Fruit fly (Drosophila melanogaster) whole organism, embryonic: ENCODE results near the gene Scgbeta.

Experiments used
- Aef1 ChIP-seq: fragments of 200-800 bp; sonication (Bioruptor generic); IDR thresholded peaks from 3 replicates; pipeline ENCODE4 v1.3.6; 2022; ENCODE audit warnings: missing biosample characterization, missing genetic modification characterization
- CG10366 ChIP-seq: fragments of 200-800 bp; sonication (Bioruptor generic); IDR thresholded peaks from 2 replicates; pipeline ENCODE4 v1.3.6; 2022; ENCODE audit warnings: missing biosample characterization, missing genetic modification characterization
- CG11398 ChIP-seq: fragments of 200-800 bp; sonication (Bioruptor generic); optimal IDR thresholded peaks from 2 replicates; lab custom pipeline; 2016; ENCODE audit warnings: missing biosample characterization, missing genetic modification characterization
- CG12942 ChIP-seq: fragments of 200-800 bp; sonication (Bioruptor generic); optimal IDR thresholded peaks from 3 replicates; lab custom pipeline; 2016; ENCODE audit warnings: missing biosample characterization, missing genetic modification characterization
- CG14965 ChIP-seq: fragments of 200-800 bp; sonication (Bioruptor generic); optimal IDR thresholded peaks from 2 replicates; lab custom pipeline; 2016; ENCODE audit warnings: missing biosample characterization, missing genetic modification characterization, borderline replicate concordance
- CG2129 ChIP-seq: fragments of 200-800 bp; sonication (Bioruptor generic); IDR thresholded peaks from 2 replicates; pipeline ENCODE4 v1.3.6; 2022; ENCODE audit warnings: missing biosample characterization, missing genetic modification characterization; ENCODE audit not compliant: partially characterized antibody
- CG33213 ChIP-seq: fragments of 200-800 bp; sonication (Bioruptor generic); optimal IDR thresholded peaks from 3 replicates; lab custom pipeline; 2016; ENCODE audit warnings: missing biosample characterization, missing genetic modification characterization
- CG4360 ChIP-seq: fragments of 200-800 bp; sonication (Bioruptor generic); IDR thresholded peaks from 2 replicates; pipeline ENCODE4 v1.3.6; 2022; ENCODE audit warnings: missing biosample characterization, missing genetic modification characterization
- CG4617 ChIP-seq: fragments of 200-800 bp; sonication (Bioruptor generic); optimal IDR thresholded peaks from 3 replicates; lab custom pipeline; 2016; ENCODE audit warnings: missing biosample characterization, missing genetic modification characterization, borderline replicate concordance
- CG6689 ChIP-seq: fragments of 200-800 bp; sonication (Bioruptor generic); IDR thresholded peaks from 2 replicates; pipeline ENCODE4 v1.3.6; 2022; ENCODE audit warnings: missing biosample characterization, missing genetic modification characterization
- CG7357 ChIP-seq: fragments of 200-800 bp; sonication (Bioruptor generic); IDR thresholded peaks from 3 replicates; pipeline ENCODE4 v1.3.6; 2022; ENCODE audit warnings: missing biosample characterization, missing genetic modification characterization
- CG7839 ChIP-seq: fragments of 200-800 bp; sonication (Bioruptor generic); optimal IDR thresholded peaks from 3 replicates; lab custom pipeline; 2018; ENCODE audit warnings: missing biosample characterization, mild to moderate bottlenecking, missing genetic modification characterization, moderate library complexity
- CG8281 ChIP-seq: fragments of 200-800 bp; sonication (Bioruptor generic); optimal IDR thresholded peaks from 2 replicates; lab custom pipeline; 2018; ENCODE audit warnings: missing biosample characterization, mild to moderate bottlenecking, missing genetic modification characterization, moderate library complexity
- CG8290 ChIP-seq, 3 experiments: fragments of 200-800 bp; sonication (Bioruptor generic); optimal IDR thresholded peaks; 2 replicates each; lab custom pipeline; 2016 to 2019; ENCODE audit warnings: missing biosample characterization in 3 of 3, missing genetic modification characterization in 3 of 3, mild to moderate bottlenecking in 2 of 3, moderate library complexity in 1 of 3
- CG8924 ChIP-seq: fragments of 200-800 bp; optimal IDR thresholded peaks from 3 replicates; lab custom pipeline; 2019; ENCODE audit warnings: missing biosample characterization, mild to moderate bottlenecking, missing genetic modification characterization, moderate library complexity
- CG9817 ChIP-seq: fragments of 200-800 bp; sonication (Bioruptor generic); optimal IDR thresholded peaks from 2 replicates; lab custom pipeline; 2018; ENCODE audit warnings: missing biosample characterization, mild to moderate bottlenecking, missing genetic modification characterization, moderate library complexity
- Dip2 ChIP-seq: fragments of 200-800 bp; sonication (Bioruptor generic); IDR thresholded peaks from 2 replicates; pipeline ENCODE4 v1.3.6; 2022; ENCODE audit warnings: missing biosample characterization, missing genetic modification characterization
- ERR ChIP-seq: fragments of 200-800 bp; sonication (Bioruptor generic); optimal IDR thresholded peaks from 2 replicates; lab custom pipeline; 2016; ENCODE audit warnings: missing biosample characterization, missing genetic modification characterization
- HLH3B ChIP-seq: fragments of 200-800 bp; sonication (Bioruptor generic); IDR thresholded peaks from 2 replicates; pipeline ENCODE4 v1.3.6; 2022; ENCODE audit warnings: missing biosample characterization, missing genetic modification characterization
- HmgZ ChIP-seq: fragments of 200-800 bp; sonication (Bioruptor generic); optimal IDR thresholded peaks from 2 replicates; lab custom pipeline; 2018; ENCODE audit warnings: missing biosample characterization, mild to moderate bottlenecking, missing genetic modification characterization
- Jarid2 ChIP-seq: fragments of 200-800 bp; sonication (Bioruptor generic); optimal IDR thresholded peaks from 3 replicates; lab custom pipeline; 2017; ENCODE audit warnings: mild to moderate bottlenecking, missing biosample characterization, missing genetic modification reagents, missing genetic modification characterization
- MBD-R2 ChIP-seq: fragments of 200-800 bp; sonication (Bioruptor generic); IDR thresholded peaks from 2 replicates; pipeline ENCODE4 v1.3.6; 2022; ENCODE audit warnings: missing biosample characterization, missing genetic modification characterization
- Med ChIP-seq: fragments of 200-800 bp; sonication (Bioruptor generic); peaks from one replicate; lab custom pipeline; 2016; ENCODE audit warnings: missing biosample characterization, missing genetic modification characterization, mild to moderate bottlenecking, inconsistent platforms, moderate library complexity
- Nf-YB ChIP-seq: fragments of 200-800 bp; sonication (Bioruptor generic); optimal IDR thresholded peaks from 3 replicates; lab custom pipeline; 2019; ENCODE audit warnings: missing biosample characterization, mild to moderate bottlenecking, missing genetic modification characterization, moderate library complexity
- Oli ChIP-seq: fragments of 200-800 bp; sonication (Bioruptor generic); optimal IDR thresholded peaks from 2 replicates; lab custom pipeline; 2018; ENCODE audit warnings: missing biosample characterization, mild to moderate bottlenecking, missing genetic modification characterization, moderate library complexity
- Opbp ChIP-seq: fragments of 200-800 bp; sonication (Bioruptor generic); IDR thresholded peaks from 3 replicates; pipeline ENCODE4 v1.3.6; 2022; ENCODE audit warnings: missing biosample characterization, missing genetic modification characterization; ENCODE audit not compliant: partially characterized antibody
- PHDP ChIP-seq: fragments of 200-800 bp; sonication (Bioruptor generic); optimal IDR thresholded peaks from 3 replicates; lab custom pipeline; 2018; ENCODE audit warnings: missing biosample characterization, mild to moderate bottlenecking, missing genetic modification characterization, moderate library complexity
- Rfx ChIP-seq: fragments of 200-800 bp; sonication (Bioruptor generic); IDR thresholded peaks from 2 replicates; pipeline ENCODE4 v1.3.6; 2022; ENCODE audit warnings: missing biosample characterization, missing genetic modification characterization
- Sin3A ChIP-seq: fragments of >200 bp; optimal IDR thresholded peaks from 2 replicates; lab custom pipeline; 2018
- Sry-δ ChIP-seq: fragments of 200-800 bp; sonication (Bioruptor generic); optimal IDR thresholded peaks from 2 replicates; lab custom pipeline; 2016; ENCODE audit warnings: missing biosample characterization, missing genetic modification characterization
- Tbp ChIP-seq: fragments of >200 bp; optimal IDR thresholded peaks from 2 replicates; lab custom pipeline; 2018; ENCODE audit warnings: missing biosample characterization, missing genetic modification characterization
- ac ChIP-seq: fragments of 200-800 bp; sonication (Bioruptor generic); optimal IDR thresholded peaks from 3 replicates; lab custom pipeline; 2017; ENCODE audit warnings: missing biosample characterization, mild to moderate bottlenecking, missing genetic modification characterization
- bbx ChIP-seq: fragments of 200-800 bp; sonication (Bioruptor generic); IDR thresholded peaks from 2 replicates; pipeline ENCODE4 v1.3.6; 2022; ENCODE audit warnings: missing biosample characterization, missing genetic modification characterization; ENCODE audit not compliant: partially characterized antibody
- esg ChIP-seq: fragments of 200-800 bp; sonication (Bioruptor generic); conservative IDR thresholded peaks from 2 replicates; pipeline ENCODE4 v1.3.6; 2022; ENCODE audit warnings: missing biosample characterization, missing genetic modification characterization
- exex ChIP-seq: fragments of 200-800 bp; sonication (Bioruptor generic); optimal IDR thresholded peaks from 4 replicates; lab custom pipeline; 2018; ENCODE audit warnings: missing biosample characterization, mild to moderate bottlenecking, missing genetic modification characterization, moderate library complexity
- eyg ChIP-seq: fragments of 200-800 bp; sonication (Bioruptor generic); optimal IDR thresholded peaks from 3 replicates; lab custom pipeline; 2016; ENCODE audit warnings: missing biosample characterization, missing genetic modification characterization
- hb ChIP-seq: fragments of 200-800 bp; sonication (Bioruptor generic); IDR thresholded peaks from 3 replicates; pipeline ENCODE4 v1.3.6; 2022; ENCODE audit warnings: missing biosample characterization, missing genetic modification characterization; ENCODE audit not compliant: partially characterized antibody
- inv ChIP-seq: fragments of 200-800 bp; sonication (Bioruptor generic); IDR thresholded peaks from 2 replicates; pipeline ENCODE4 v1.3.6; 2022; ENCODE audit warnings: missing biosample characterization, missing genetic modification characterization; ENCODE audit not compliant: partially characterized antibody
- ken ChIP-seq: fragments of 200-800 bp; sonication (Bioruptor generic); IDR thresholded peaks from 3 replicates; pipeline ENCODE4 v1.3.6; 2022; ENCODE audit warnings: missing biosample characterization, missing genetic modification characterization
- nau ChIP-seq: fragments of 200-800 bp; sonication (Bioruptor generic); optimal IDR thresholded peaks from 3 replicates; lab custom pipeline; 2017; ENCODE audit warnings: missing biosample characterization, mild to moderate bottlenecking, missing genetic modification characterization, missing genetic modification reagents
- nerfin-2 ChIP-seq: fragments of 200-800 bp; sonication (Bioruptor generic); IDR thresholded peaks from 2 replicates; pipeline ENCODE4 v1.3.6; 2022; ENCODE audit warnings: missing biosample characterization, missing genetic modification characterization; ENCODE audit not compliant: partially characterized antibody
- phol ChIP-seq: fragments of 200-800 bp; sonication (Bioruptor generic); optimal IDR thresholded peaks from 3 replicates; lab custom pipeline; 2018; ENCODE audit warnings: missing biosample characterization, mild to moderate bottlenecking, missing genetic modification characterization, moderate library complexity
- row ChIP-seq: fragments of 200-800 bp; sonication (Bioruptor generic); IDR thresholded peaks from 3 replicates; pipeline ENCODE4 v1.3.6; 2022; ENCODE audit warnings: missing biosample characterization, missing genetic modification characterization
- ssp ChIP-seq: fragments of 200-800 bp; sonication (Bioruptor generic); IDR thresholded peaks from 2 replicates; pipeline ENCODE4 v1.3.6; 2022; ENCODE audit warnings: missing biosample characterization, missing genetic modification characterization
- sug ChIP-seq: fragments of 200-800 bp; optimal IDR thresholded peaks from 2 replicates; lab custom pipeline; 2019; ENCODE audit warnings: missing biosample characterization, mild to moderate bottlenecking, missing genetic modification characterization, moderate library complexity
- tap ChIP-seq: fragments of 200-800 bp; optimal IDR thresholded peaks from 3 replicates; lab custom pipeline; 2019; ENCODE audit warnings: missing biosample characterization, mild to moderate bottlenecking, missing genetic modification characterization, moderate library complexity
- tll ChIP-seq, 2 experiments: fragments of 200-800 bp in 1 of 2; fragments of >200 bp in 1 of 2; sonication (Bioruptor generic) in 1 of 2; optimal IDR thresholded peaks; 2 replicates each; lab custom pipeline; 2017 to 2019; ENCODE audit warnings: missing biosample characterization in 2 of 2, missing genetic modification characterization in 2 of 2, mild to moderate bottlenecking in 1 of 2, moderate library complexity in 1 of 2
- tna ChIP-seq: fragments of 200-800 bp; sonication (Bioruptor generic); IDR thresholded peaks from 2 replicates; pipeline ENCODE4 v1.3.6; 2022; ENCODE audit warnings: missing biosample characterization, missing genetic modification characterization; ENCODE audit not compliant: partially characterized antibody

Scgbeta gene

dm6 chr3R:12425510-12426309 is 3.5 kb upstream of the Scgbeta start, which contains the start of gene Pp1-87B (continued):
- TF ChIP-seq CG7357 (GFP tag; lab: Robert Waterston, UW) (no peak), Tbp (GFP tag; lab: Kevin White, UChicago) (peak; percentile 21), CG11398 (GFP tag; lab: Kevin White, UChicago) (no peak), CG2129 (GFP tag; lab: Robert Waterston, UW) (no peak), CG4360 (no peak), ERR (GFP tag; lab: Kevin White, UChicago) (no peak), tap (no peak), inv (GFP tag; lab: Robert Waterston, UW) (peak; percentile 25; the same call in 1 of the 2 replicates), ac (GFP tag; lab: Kevin White, UChicago) (no peak), ken (GFP tag; lab: Robert Waterston, UW) (no peak), CG33213 (no peak), CG10366 (GFP tag; lab: Robert Waterston, UW) (no peak), bbx (no peak), Rfx (GFP tag; lab: Robert Waterston, UW) (no peak), CG4617 (GFP tag; lab: Kevin White, UChicago) (no peak), HLH3B (GFP tag; lab: Robert Waterston, UW) (no peak), CG12942 (GFP tag; lab: Kevin White, UChicago) (no peak), esg (no peak), sug (tag; lab: Kevin White, UChicago) (peak; percentile 55), tll (GFP tag; optimal IDR thresholded peaks at IDR 0.05; lab: Kevin White, UChicago) (peak; percentile 40 to 98), Opbp (GFP tag; lab: Robert Waterston, UW) (no peak), CG14965 (GFP tag; lab: Kevin White, UChicago) (no peak), exex (tag; lab: Kevin White, UChicago) (no peak), CG8924 (peak; percentile 43), Dip2 (no peak), CG9817 (tag; lab: Kevin White, UChicago) (no peak), Sry-δ (GFP tag; lab: Kevin White, UChicago) (peak; percentile 75), PHDP (tag; lab: Kevin White, UChicago) (no peak), CG6689 (GFP tag; lab: Robert Waterston, UW) (no peak), eyg (no peak), CG8281 (tag; lab: Kevin White, UChicago) (no peak), phol (peak; percentile 100), Oli (no peak), Aef1 (GFP tag; lab: Robert Waterston, UW) (no peak), tna (no peak; the same call in 1 of the 2 replicates), HmgZ (tag; lab: Kevin White, UChicago) (peak; percentile 37), Med (GFP tag; lab: Kevin White, UChicago) (peak; percentile 76), CG7839 (no peak), CG8290 (GFP tag; optimal IDR thresholded peaks at IDR 0.05; lab: Kevin White, UChicago) (peak; percentile 39), CG8290 (tag; optimal IDR thresholded peaks at IDR 0.05; lab: Kevin White, UChicago) (peak in 1 of 2 experiments; percentile 46), row (GFP tag; lab: Robert Waterston, UW) (0 out of 3 replicates have a peak, but pooled peaks have one; percentile 10), ssp (no peak), hb (GFP tag; lab: Robert Waterston, UW) (no peak), Sin3A (lab: Kevin White, UChicago) (peak; percentile 100), Nf-YB (GFP tag; lab: Kevin White, UChicago) (peak; percentile 13), MBD-R2 (GFP tag; lab: Robert Waterston, UW) (no peak), nau (GFP tag; lab: Kevin White, UChicago) (no peak), nerfin-2 (GFP tag; lab: Robert Waterston, UW) (no peak), Jarid2 (GFP tag; lab: Kevin White, UChicago) (no peak)
